Fruit fly (Drosophila melanogaster): ENCODE measurements around the gene CG32815.

CG32815 gene

DNA sequence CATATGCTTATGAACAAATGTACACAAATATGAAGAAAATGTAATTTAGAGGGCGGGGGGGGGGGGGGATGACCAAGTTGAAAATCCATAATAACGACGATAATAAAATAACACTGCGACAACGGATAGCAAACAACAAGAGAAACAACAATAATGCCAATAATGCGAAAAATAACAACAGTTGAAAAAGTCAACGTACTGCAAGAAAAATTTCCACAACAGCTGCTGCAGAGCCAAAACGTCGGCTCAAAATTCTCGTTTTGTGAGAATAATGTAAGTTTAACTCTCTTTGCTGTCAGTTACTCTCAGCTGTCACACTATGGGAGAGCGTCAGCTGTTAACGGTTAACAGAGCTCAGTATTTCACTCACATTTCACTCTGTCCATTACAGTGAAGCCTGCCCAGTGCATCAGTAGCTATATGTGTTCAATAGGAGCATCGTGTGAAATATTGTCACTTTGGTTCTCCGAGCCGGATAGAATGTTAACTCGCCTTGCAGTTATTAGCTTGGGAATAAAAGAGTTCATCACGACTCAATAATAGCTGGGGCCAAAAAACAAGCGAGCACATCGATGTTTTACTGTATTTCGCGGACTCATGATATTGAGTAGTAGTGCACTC, 31.4 kb upstream of the CG32815 start (continued):
- TF ChIP-seq Ada2b (GFP tag; IDR thresholded peaks at IDR 0.05): peak; percentile 83
- TF ChIP-seq CG12391 (tag; optimal IDR thresholded peaks at IDR 0.05): peak; percentile 77
- TF ChIP-seq CG15011 (GFP tag; optimal IDR thresholded peaks at IDR 0.05): peak; percentile 25
- TF ChIP-seq bab2 (GFP tag; optimal IDR thresholded peaks at IDR 0.05): peak; percentile 76
- TF ChIP-seq Abd-B (GFP tag; optimal IDR thresholded peaks at IDR 0.05): peak; percentile 75
- TF ChIP-seq Mrtf (GFP tag; IDR thresholded peaks at IDR 0.05): peak; percentile 88
- peak; percentile 65 for TF ChIP-seq ems (GFP tag; optimal IDR thresholded peaks at IDR 0.05)
- TF ChIP-seq run (tag; optimal IDR thresholded peaks at IDR 0.05): peak; percentile 44
- peak; percentile 76 for TF ChIP-seq CG32772 (GFP tag; IDR thresholded peaks at IDR 0.05)
- TF ChIP-seq E2f1 (GFP tag; IDR thresholded peaks at IDR 0.05): peak; percentile 81
- 0 out of 3 replicates have a peak, but pooled peaks have one; percentile 27 for TF ChIP-seq CG2199 (GFP tag; IDR thresholded peaks at IDR 0.05)
- peak; percentile 30 for TF ChIP-seq CG3838 (GFP tag; optimal IDR thresholded peaks at IDR 0.05)
- TF ChIP-seq schlank (tag; optimal IDR thresholded peaks at IDR 0.05): peak; percentile 47
- peak; percentile 57 for TF ChIP-seq CG18764 (GFP tag; optimal IDR thresholded peaks at IDR 0.05)
- TF ChIP-seq CG16779 (GFP tag; IDR thresholded peaks at IDR 0.05): no peak
- peak; percentile 61 to 82 for TF ChIP-seq chif (GFP tag; optimal IDR thresholded peaks at IDR 0.05)
- peak; percentile 15 for TF ChIP-seq CTCF (GFP tag; optimal IDR thresholded peaks at IDR 0.05)
- 0 out of 3 replicates have a peak, but pooled peaks have one; percentile 48 for TF ChIP-seq jigr1 (GFP tag; IDR thresholded peaks at IDR 0.05)
- TF ChIP-seq Fer2 (tag; optimal IDR thresholded peaks at IDR 0.05): peak; percentile 49
- peak; percentile 43 for TF ChIP-seq CG5245 (GFP tag; optimal IDR thresholded peaks at IDR 0.05)
- peak; percentile 53; the same call in 1 of the 2 replicates for TF ChIP-seq sens-2 (GFP tag; IDR thresholded peaks at IDR 0.05)
- peak; percentile 84 for TF ChIP-seq pum (GFP tag; optimal IDR thresholded peaks at IDR 0.05)
- peak; percentile 96 for TF ChIP-seq Drgx (GFP tag; IDR thresholded peaks at IDR 0.05)
- TF ChIP-seq pnt (GFP tag; optimal IDR thresholded peaks at IDR 0.05): peak; percentile 82
- TF ChIP-seq Dp (GFP tag; optimal IDR thresholded peaks at IDR 0.05): no peak
- TF ChIP-seq so (GFP tag; IDR thresholded peaks at IDR 0.05): peak; percentile 36; the same call in 1 of the 3 replicates
- peak; percentile 44 for TF ChIP-seq CG2202 (tag; optimal IDR thresholded peaks at IDR 0.05)
- TF ChIP-seq CG9727 (GFP tag; optimal IDR thresholded peaks at IDR 0.05): peak; percentile 59
- TF ChIP-seq lola (GFP tag; optimal IDR thresholded peaks at IDR 0.05): peak in 1 of 3 experiments; percentile 53
- TF ChIP-seq caup (GFP tag; optimal IDR thresholded peaks at IDR 0.05; ENCODE audit: severe bottlenecking): peak; percentile 74
- TF ChIP-seq HLH54F (GFP tag; optimal IDR thresholded peaks at IDR 0.05): peak; percentile 77
- TF ChIP-seq Ssrp (tag; optimal IDR thresholded peaks at IDR 0.05): peak; percentile 54
- peak; percentile 47; the same call in 1 of the 3 replicates for TF ChIP-seq CG7357 (GFP tag; IDR thresholded peaks at IDR 0.05)
- TF ChIP-seq Rx (GFP tag; IDR thresholded peaks at IDR 0.05): peak; percentile 60
- peak; percentile 75 to 91 for TF ChIP-seq dpn (GFP tag; optimal IDR thresholded peaks at IDR 0.05)
- peak; percentile 37; the same call in 1 of the 2 replicates for TF ChIP-seq CG14667 (GFP tag; IDR thresholded peaks at IDR 0.05)
- TF ChIP-seq CG14050 (GFP tag; IDR thresholded peaks at IDR 0.05): peak; percentile 64
- no peak for TF ChIP-seq hth (optimal IDR thresholded peaks at IDR 0.05)
- no peak for TF ChIP-seq otp (GFP tag; IDR thresholded peaks at IDR 0.05)
- peak; percentile 55 for TF ChIP-seq NK7.1 (GFP tag; optimal IDR thresholded peaks at IDR 0.05)
- TF ChIP-seq CG12219 (GFP tag; optimal IDR thresholded peaks at IDR 0.05): peak; percentile 80
- TF ChIP-seq CG10462 (GFP tag; optimal IDR thresholded peaks at IDR 0.05): peak; percentile 38
- TF ChIP-seq CG16863 (GFP tag; optimal IDR thresholded peaks at IDR 0.05): peak; percentile 60
- TF ChIP-seq ab (GFP tag; optimal IDR thresholded peaks at IDR 0.05): no peak
- peak; percentile 62 for TF ChIP-seq CG18619 (GFP tag; optimal IDR thresholded peaks at IDR 0.05)
- TF ChIP-seq Chrac-16 (GFP tag; optimal IDR thresholded peaks at IDR 0.05): peak; percentile 69
- peak; percentile 38 for TF ChIP-seq p53 (GFP tag; optimal IDR thresholded peaks at IDR 0.05)
- no peak for TF ChIP-seq crol (GFP tag; IDR thresholded peaks at IDR 0.05)
- peak; percentile 60 for TF ChIP-seq CG16815 (GFP tag; optimal IDR thresholded peaks at IDR 0.05)
- peak; percentile 51 for TF ChIP-seq mirr (GFP tag; optimal IDR thresholded peaks at IDR 0.05)
- peak; percentile 29 for TF ChIP-seq CG33557 (GFP tag; optimal IDR thresholded peaks at IDR 0.05)
